Fruit fly (Drosophila melanogaster): ENCODE data around the gene GstD5.
A peak's percentile ranks its signal among the peaks of the same experiment; 100 is the strongest.

GstD5 gene

dm6 chr3R:12408160-12408559 is 32.6 kb downstream of the GstD5 start, which contains the start of gene CG5196:
Gene CG5196 (plus strand): TSS chr3R:12408316.
- TF ChIP-seq sage (GFP tag; optimal IDR thresholded peaks at IDR 0.05) (no peak), Hr83 (GFP tag; optimal IDR thresholded peaks at IDR 0.05; ENCODE audit: poor library complexity, severe bottlenecking) (no peak), foxo (GFP tag; optimal IDR thresholded peaks at IDR 0.05) (no peak), dmrt93B (GFP tag; optimal IDR thresholded peaks at IDR 0.05) (no peak), h (GFP tag; optimal IDR thresholded peaks at IDR 0.05) (no peak), OdsH (GFP tag; optimal IDR thresholded peaks at IDR 0.05) (no peak), Sp1 (GFP tag; optimal IDR thresholded peaks at IDR 0.05) (peak; percentile 22), sv (GFP tag; optimal IDR thresholded peaks at IDR 0.05) (no peak), Rel (GFP tag; optimal IDR thresholded peaks at IDR 0.05) (no peak), Rel (tag; optimal IDR thresholded peaks at IDR 0.05) (peak; percentile 27), HLH106 (tag; optimal IDR thresholded peaks at IDR 0.05) (peak; percentile 7), ey (GFP tag; optimal IDR thresholded peaks at IDR 0.05) (no peak), dsf (GFP tag; optimal IDR thresholded peaks at IDR 0.05; ENCODE audit: borderline replicate concordance) (no peak), Vsx2 (GFP tag; optimal IDR thresholded peaks at IDR 0.05; ENCODE audit: partially characterized antibody) (no peak), woc (GFP tag; optimal IDR thresholded peaks at IDR 0.05) (no peak), fru (GFP tag; optimal IDR thresholded peaks at IDR 0.05) (peak; percentile 17), usp (GFP tag; optimal IDR thresholded peaks at IDR 0.05) (no peak), Dif (GFP tag; optimal IDR thresholded peaks at IDR 0.05; ENCODE audit: partially characterized antibody) (no peak), tai (GFP tag; optimal IDR thresholded peaks at IDR 0.05) (no peak), pan (optimal IDR thresholded peaks at IDR 0.05) (no peak), Dfd (GFP tag; optimal IDR thresholded peaks at IDR 0.05) (no peak), GATAd (GFP tag; optimal IDR thresholded peaks at IDR 0.05) (no peak), brk (GFP tag; optimal IDR thresholded peaks at IDR 0.05) (no peak), lola (GFP tag; optimal IDR thresholded peaks at IDR 0.05) (no peak), Jra (GFP tag; optimal IDR thresholded peaks at IDR 0.05) (no peak), dl (GFP tag; optimal IDR thresholded peaks at IDR 0.05; ENCODE audit: insufficient read depth in 1 of 2, partially characterized antibody in 2 of 2) (no peak), CrebA (GFP tag; optimal IDR thresholded peaks at IDR 0.05; ENCODE audit: borderline replicate concordance) (no peak)

- TF ChIP-seq Dfd (GFP tag; optimal IDR thresholded peaks at IDR 0.05) (no peak), dl (GFP tag; optimal IDR thresholded peaks at IDR 0.05; ENCODE audit: insufficient read depth in 1 of 2, partially characterized antibody in 2 of 2) (no peak), h (GFP tag; optimal IDR thresholded peaks at IDR 0.05) (no peak), Sp1 (GFP tag; optimal IDR thresholded peaks at IDR 0.05) (no peak), foxo (GFP tag; optimal IDR thresholded peaks at IDR 0.05) (no peak), ey (GFP tag; optimal IDR thresholded peaks at IDR 0.05) (no peak)
Observed at dm6 chr3R:12411449-12411848, 35.9 kb downstream of the GstD5 start.

- TF ChIP-seq dmrt93B (GFP tag; optimal IDR thresholded peaks at IDR 0.05), result no peak
- no peak for TF ChIP-seq jim (GFP tag; optimal IDR thresholded peaks at IDR 0.05)
- TF ChIP-seq psq (GFP tag; optimal IDR thresholded peaks at IDR 0.05), result peak; percentile 4
- TF ChIP-seq Hr83 (GFP tag; optimal IDR thresholded peaks at IDR 0.05; ENCODE audit: poor library complexity, severe bottlenecking), result no peak
- TF ChIP-seq usp (GFP tag; optimal IDR thresholded peaks at IDR 0.05), result no peak
- TF ChIP-seq pan (optimal IDR thresholded peaks at IDR 0.05), result no peak
- no peak for TF ChIP-seq Rel (GFP tag; optimal IDR thresholded peaks at IDR 0.05)
- peak; percentile 83 for TF ChIP-seq Rel (tag; optimal IDR thresholded peaks at IDR 0.05)
- peak; percentile 26 for TF ChIP-seq Sp1 (GFP tag; optimal IDR thresholded peaks at IDR 0.05)
- no peak for TF ChIP-seq sage (GFP tag; optimal IDR thresholded peaks at IDR 0.05)
Observed at dm6 chr3R:12413274-12413958, 37.9 kb downstream of the GstD5 start, which contains the start of the genes Dip-C and pps. Gene Dip-C (minus strand): TSS chr3R:12413759. Gene pps (plus strand): TSS chr3R:12413828.

dm6 chr3R:12422379-12422975 is 46.9 kb downstream of the GstD5 start, which contains the start of the genes Scgbeta and CG17202:
Gene Scgbeta (minus strand): TSS chr3R:12422429.
Gene CG17202 (plus strand): TSS chr3R:12422768.
- TF ChIP-seq CG32264 (GFP tag; optimal IDR thresholded peaks at IDR 0.05) (no peak), dsf (GFP tag; optimal IDR thresholded peaks at IDR 0.05; ENCODE audit: borderline replicate concordance) (no peak), Mio (GFP tag; optimal IDR thresholded peaks at IDR 0.05) (no peak), Hr83 (GFP tag; optimal IDR thresholded peaks at IDR 0.05; ENCODE audit: poor library complexity, severe bottlenecking) (peak; percentile 56), Hnf4 (GFP tag; optimal IDR thresholded peaks at IDR 0.05) (no peak), HLH106 (tag; optimal IDR thresholded peaks at IDR 0.05) (no peak), Sp1 (GFP tag; optimal IDR thresholded peaks at IDR 0.05) (no peak)

All from whole organism, wandering third instar larva.